Worm (Caenorhabditis elegans) whole organism, late embryonic: Measurements from ENCODE around the gene pfn-2.

Experiments used
- C38D4.7 ChIP-seq: fragments of 200-800 bp; sonication (Bioruptor generic); optimal IDR thresholded peaks from 2 replicates; lab custom pipeline; 2018; ENCODE audit warnings: mild to moderate bottlenecking, missing genetic modification characterization, moderate library complexity, missing compliant biosample characterization
- Y22D7AL.16 ChIP-seq: sonication (generic microtip); optimal IDR thresholded peaks from 2 replicates; lab custom pipeline; 2016; ENCODE audit warnings: missing genetic modification characterization, missing compliant biosample characterization
- ceh-14 ChIP-seq: sonication (generic microtip); optimal IDR thresholded peaks from 2 replicates; lab custom pipeline; 2016; ENCODE audit warnings: missing genotype, missing genetic modification characterization, missing compliant biosample characterization
- ceh-18 ChIP-seq: sonication (generic microtip); optimal IDR thresholded peaks from 2 replicates; lab custom pipeline; 2016; ENCODE audit warnings: missing genetic modification characterization, missing compliant biosample characterization
- ceh-19 ChIP-seq: fragments of 200-800 bp; sonication (Bioruptor generic); optimal IDR thresholded peaks from 2 replicates; lab custom pipeline; 2018; ENCODE audit warnings: mild to moderate bottlenecking, missing genetic modification characterization, missing compliant biosample characterization
- ceh-24 ChIP-seq: sonication (generic microtip); optimal IDR thresholded peaks from 2 replicates; lab custom pipeline; 2016; ENCODE audit warnings: mild to moderate bottlenecking, missing genetic modification characterization, missing compliant biosample characterization
- ceh-30 ChIP-seq: fragments of 150-350 bp; optimal IDR thresholded peaks from 2 replicates; lab custom pipeline; 2014; ENCODE audit warnings: missing biosample characterization, missing genetic modification characterization
- ceh-31 ChIP-seq: sonication (generic microtip); optimal IDR thresholded peaks from 2 replicates; lab custom pipeline; 2016; ENCODE audit warnings: missing genetic modification characterization, missing compliant biosample characterization
- ceh-34 ChIP-seq: sonication (generic microtip); optimal IDR thresholded peaks from 2 replicates; lab custom pipeline; 2016; ENCODE audit warnings: mild to moderate bottlenecking, missing genetic modification characterization, missing compliant biosample characterization
- ceh-45 ChIP-seq: fragments of 200-800 bp; sonication (Bioruptor generic); IDR thresholded peaks from 2 replicates; pipeline ENCODE4 v1.3.6; 2022; ENCODE audit warnings: missing genetic modification reagents, missing genetic modification characterization, missing compliant biosample characterization
- ceh-48 ChIP-seq: sonication (generic microtip); optimal IDR thresholded peaks from 2 replicates; lab custom pipeline; 2016; ENCODE audit warnings: missing genetic modification characterization, inconsistent platforms, missing compliant biosample characterization
- ceh-6 ChIP-seq: fragments of 200-800 bp; sonication (Bioruptor generic); optimal IDR thresholded peaks from 2 replicates; lab custom pipeline; 2018; ENCODE audit warnings: mild to moderate bottlenecking, missing genetic modification characterization, missing compliant biosample characterization
- ceh-9 ChIP-seq: sonication (generic microtip); optimal IDR thresholded peaks from 2 replicates; lab custom pipeline; 2016; ENCODE audit warnings: mild to moderate bottlenecking, missing genetic modification characterization, inconsistent platforms, missing compliant biosample characterization
- dmd-4 ChIP-seq: sonication (generic microtip); optimal IDR thresholded peaks from 2 replicates; lab custom pipeline; 2016; ENCODE audit warnings: borderline replicate concordance, missing genetic modification characterization, missing compliant biosample characterization
- elt-2 ChIP-seq: sonication (generic microtip); optimal IDR thresholded peaks from 2 replicates; lab custom pipeline; 2016; ENCODE audit warnings: missing genetic modification reagents, missing genetic modification characterization, missing compliant biosample characterization
- elt-4 ChIP-seq: sonication (generic microtip); optimal IDR thresholded peaks from 2 replicates; lab custom pipeline; 2016; ENCODE audit warnings: missing genetic modification characterization, missing compliant biosample characterization
- ets-4 ChIP-seq: sonication (generic microtip); optimal IDR thresholded peaks from 2 replicates; lab custom pipeline; 2016; ENCODE audit warnings: missing genetic modification characterization, missing compliant biosample characterization
- fkh-6 ChIP-seq: sonication (generic microtip); optimal IDR thresholded peaks from 2 replicates; lab custom pipeline; 2016; ENCODE audit warnings: missing genetic modification characterization, missing compliant biosample characterization
- gmeb-2 ChIP-seq: sonication (generic microtip); optimal IDR thresholded peaks from 2 replicates; lab custom pipeline; 2016; ENCODE audit warnings: missing genetic modification characterization, inconsistent platforms, missing compliant biosample characterization
- hlh-13 ChIP-seq: fragments of 200-800 bp; sonication (Bioruptor generic); optimal IDR thresholded peaks from 2 replicates; lab custom pipeline; 2018; ENCODE audit warnings: mild to moderate bottlenecking, missing genetic modification characterization, missing compliant biosample characterization
- hlh-15 ChIP-seq: sonication (generic microtip); optimal IDR thresholded peaks from 2 replicates; lab custom pipeline; 2016; ENCODE audit warnings: missing genetic modification characterization, missing compliant biosample characterization
- hlh-30 ChIP-seq: sonication (generic microtip); optimal IDR thresholded peaks from 2 replicates; lab custom pipeline; 2017; ENCODE audit warnings: antibody characterized with exemption, missing genetic modification characterization, missing compliant biosample characterization; ENCODE audit not compliant: insufficient read depth
- hlh-6 ChIP-seq: sonication (generic microtip); optimal IDR thresholded peaks from 2 replicates; lab custom pipeline; 2016; ENCODE audit warnings: missing genotype, missing genetic modification characterization, missing compliant biosample characterization
- hlh-8 ChIP-seq: sonication (generic microtip); optimal IDR thresholded peaks from 2 replicates; lab custom pipeline; 2016; ENCODE audit warnings: missing genotype, missing genetic modification characterization, missing compliant biosample characterization
- lin-11 ChIP-seq: fragments of 200-800 bp; sonication (Bioruptor generic); optimal IDR thresholded peaks from 2 replicates; lab custom pipeline; 2018; ENCODE audit warnings: mild to moderate bottlenecking, missing genetic modification characterization, missing compliant biosample characterization
- madf-2 ChIP-seq: sonication (generic microtip); optimal IDR thresholded peaks from 2 replicates; lab custom pipeline; 2017; ENCODE audit warnings: missing genetic modification characterization, missing compliant biosample characterization
- nfya-1 ChIP-seq: sonication (generic microtip); optimal IDR thresholded peaks from 2 replicates; lab custom pipeline; 2017; ENCODE audit warnings: missing genetic modification characterization, mild to moderate bottlenecking, missing compliant biosample characterization, antibody characterized with exemption, moderate library complexity
- pha-2 ChIP-seq: sonication (generic microtip); optimal IDR thresholded peaks from 2 replicates; lab custom pipeline; 2017; ENCODE audit warnings: mild to moderate bottlenecking, missing genetic modification characterization, missing compliant biosample characterization
- pros-1 ChIP-seq: fragments of 150-350 bp; optimal IDR thresholded peaks from 2 replicates; lab custom pipeline; 2014; ENCODE audit warnings: missing biosample characterization, missing genetic modification reagents, missing genetic modification characterization
- ref-2 ChIP-seq: sonication (generic microtip); optimal IDR thresholded peaks from 2 replicates; lab custom pipeline; 2016; ENCODE audit warnings: missing genetic modification characterization, missing compliant biosample characterization
- rnt-1 ChIP-seq: sonication (generic microtip); optimal IDR thresholded peaks from 2 replicates; lab custom pipeline; 2016; ENCODE audit warnings: missing genetic modification characterization, missing compliant biosample characterization
- sdc-2 ChIP-seq: sonication (generic microtip); optimal IDR thresholded peaks from 2 replicates; lab custom pipeline; 2016; ENCODE audit warnings: missing genotype, missing genetic modification characterization, missing compliant biosample characterization
- sox-2 ChIP-seq: fragments of 200-800 bp; sonication (Bioruptor generic); IDR thresholded peaks from 2 replicates; pipeline ENCODE4 v1.3.6; 2022; ENCODE audit warnings: missing genetic modification reagents, missing genetic modification characterization, missing compliant biosample characterization
- syd-9 ChIP-seq: sonication (generic microtip); optimal IDR thresholded peaks from 2 replicates; lab custom pipeline; 2016; ENCODE audit warnings: mild to moderate bottlenecking, missing genetic modification characterization, moderate library complexity, missing compliant biosample characterization
- tbx-2 ChIP-seq: sonication (generic microtip); optimal IDR thresholded peaks from 2 replicates; lab custom pipeline; 2016; ENCODE audit warnings: missing genetic modification characterization, missing compliant biosample characterization
- tbx-7 ChIP-seq: sonication (generic microtip); optimal IDR thresholded peaks from 2 replicates; lab custom pipeline; 2016; ENCODE audit warnings: missing genotype, missing genetic modification characterization, missing compliant biosample characterization
- ttx-3 ChIP-seq: sonication (generic microtip); optimal IDR thresholded peaks from 2 replicates; lab custom pipeline; 2016; ENCODE audit warnings: missing genetic modification reagents, missing genetic modification characterization, missing compliant biosample characterization
- unc-42 ChIP-seq: sonication (generic microtip); optimal IDR thresholded peaks from 2 replicates; lab custom pipeline; 2016; ENCODE audit warnings: missing genotype, missing genetic modification characterization, missing compliant biosample characterization

The pfn-2 gene

ce11 chrX:5370605-5371004 is 16.7 kb upstream of the pfn-2 start:
- TF ChIP-seq nfya-1 (tag; lab: Kevin White, UChicago) (no peak), hlh-15 (tag; lab: Kevin White, UChicago) (no peak), C38D4.7 (GFP tag; lab: Kevin White, UChicago) (no peak), hlh-8 (no peak), ceh-34 (tag; lab: Kevin White, UChicago) (no peak), ttx-3 (tag; lab: Kevin White, UChicago) (no peak), gmeb-2 (tag; lab: Kevin White, UChicago) (no peak), madf-2 (tag; lab: Kevin White, UChicago) (no peak), Y22D7AL.16 (no peak), ref-2 (tag; lab: Kevin White, UChicago) (no peak), hlh-6 (tag; lab: Kevin White, UChicago) (no peak), tbx-7 (tag; lab: Kevin White, UChicago) (no peak), ceh-30 (tag; lab: Kevin White, UChicago) (no peak), fkh-6 (tag; lab: Kevin White, UChicago) (no peak), ets-4 (tag; lab: Kevin White, UChicago) (no peak), syd-9 (no peak), ceh-24 (no peak), lin-11 (no peak), rnt-1 (tag; lab: Kevin White, UChicago) (no peak)

- no peak for TF ChIP-seq ceh-9 (tag; lab: Kevin White, UChicago)
- peak; percentile 30 for TF ChIP-seq tbx-2
- TF ChIP-seq madf-2 (tag; lab: Kevin White, UChicago): no peak
- no peak for TF ChIP-seq C38D4.7 (GFP tag; lab: Kevin White, UChicago)
- TF ChIP-seq ceh-34 (tag; lab: Kevin White, UChicago): peak; percentile 46
- peak; percentile 59 for TF ChIP-seq nfya-1 (tag; lab: Kevin White, UChicago)
- no peak for TF ChIP-seq sox-2 (GFP tag; lab: Robert Waterston, UW)
- peak; percentile 82 for TF ChIP-seq ceh-48 (tag; lab: Kevin White, UChicago)
- peak; percentile 35 for TF ChIP-seq ceh-6
- peak; percentile 64 for TF ChIP-seq ceh-31 (tag; lab: Kevin White, UChicago)
- no peak for TF ChIP-seq dmd-4 (tag; lab: Kevin White, UChicago)
- no peak for TF ChIP-seq lin-11
- TF ChIP-seq ttx-3 (tag; lab: Kevin White, UChicago): no peak
- TF ChIP-seq hlh-8: no peak
- TF ChIP-seq hlh-30 (tag; lab: Kevin White, UChicago): no peak
- no peak for TF ChIP-seq elt-2 (tag; lab: Kevin White, UChicago)
- TF ChIP-seq sdc-2: peak; percentile 68
- no peak for TF ChIP-seq elt-4 (tag; lab: Kevin White, UChicago)
- TF ChIP-seq ets-4 (tag; lab: Kevin White, UChicago): no peak
- peak; percentile 32 for TF ChIP-seq ceh-14 (tag; lab: Kevin White, UChicago)
- no peak for TF ChIP-seq pha-2 (tag; lab: Kevin White, UChicago)
- TF ChIP-seq unc-42: peak; percentile 71
- TF ChIP-seq ceh-19: peak; percentile 44
Observed at ce11 chrX:5368220-5368619, 14.3 kb upstream of the pfn-2 start, which contains the start of gene jkk-1. jkk-1 (plus strand) TSS chrX:5368468.

- TF ChIP-seq hlh-30 (tag; lab: Kevin White, UChicago) (no peak), ets-4 (tag; lab: Kevin White, UChicago) (no peak), ceh-45 (no peak), ceh-6 (no peak), pros-1 (tag; lab: Kevin White, UChicago) (no peak), hlh-13 (GFP tag; lab: Kevin White, UChicago) (no peak), sdc-2 (no peak), ceh-9 (tag; lab: Kevin White, UChicago) (no peak), ceh-18 (no peak)
Observed at ce11 chrX:5366613-5367012, 12.7 kb upstream of the pfn-2 start.
